Worm (Caenorhabditis elegans): ENCODE data around the gene ivns-1.
A peak's percentile ranks its signal among the peaks of the same experiment; 100 is the strongest.

Gene ivns-1

DNA sequence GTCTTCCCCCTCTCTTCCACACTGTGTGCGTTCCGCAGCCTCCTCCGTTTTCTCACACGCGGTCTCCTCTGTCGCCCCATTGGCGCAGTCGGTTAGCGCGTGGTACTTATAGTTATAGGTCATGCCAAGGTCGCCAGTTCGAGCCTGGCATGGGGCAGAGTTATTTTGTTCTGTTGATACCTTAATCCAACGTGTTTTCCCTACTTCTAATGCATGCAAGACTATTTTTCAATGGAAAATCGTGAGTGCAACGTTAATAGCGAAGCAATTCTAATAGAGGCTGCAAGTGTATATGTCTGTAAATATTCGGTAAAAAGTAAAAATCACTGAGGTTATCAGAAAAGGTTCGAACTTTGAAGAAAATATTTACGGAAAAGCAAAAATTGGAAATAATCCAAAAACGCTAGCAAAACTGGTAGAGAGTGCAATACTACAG is 27.0 kb upstream of the ivns-1 start (continued):
- TF ChIP-seq ttx-3 (tag; optimal IDR thresholded peaks at IDR 0.05) (peak; percentile 78), dmd-4 (tag; optimal IDR thresholded peaks at IDR 0.05; ENCODE audit: borderline replicate concordance) (peak; percentile 64), fkh-10 (GFP tag; optimal IDR thresholded peaks at IDR 0.05) (no peak), rnt-1 (tag; optimal IDR thresholded peaks at IDR 0.05) (peak; percentile 84), fax-1 (tag; optimal IDR thresholded peaks at IDR 0.05) (peak; percentile 73), ceh-22 (tag; optimal IDR thresholded peaks at IDR 0.05) (no peak), elt-4 (tag; optimal IDR thresholded peaks at IDR 0.05) (no peak), ama-1 (optimal IDR thresholded peaks at IDR 0.05) (no peak), ceh-18 (tag; optimal IDR thresholded peaks at IDR 0.05) (peak; percentile 66), pax-1 (tag; optimal IDR thresholded peaks at IDR 0.05) (no peak), sox-4 (tag; optimal IDR thresholded peaks at IDR 0.05) (peak; percentile 75), Y22D7AL.16 (tag; optimal IDR thresholded peaks at IDR 0.05) (peak; percentile 60), unc-42 (tag; optimal IDR thresholded peaks at IDR 0.05) (peak; percentile 34), lin-11 (tag; optimal IDR thresholded peaks at IDR 0.05) (peak; percentile 77), pag-3 (tag; optimal IDR thresholded peaks at IDR 0.05; ENCODE audit: borderline replicate concordance) (no peak), syd-9 (tag; optimal IDR thresholded peaks at IDR 0.05) (peak; percentile 72), ceh-2 (tag; optimal IDR thresholded peaks at IDR 0.05) (peak; percentile 70), pqm-1 (tag; optimal IDR thresholded peaks at IDR 0.05) (no peak), che-1 (tag; optimal IDR thresholded peaks at IDR 0.05) (peak; percentile 82), T23F11.4 (GFP tag; optimal IDR thresholded peaks at IDR 0.05) (peak; percentile 82), ceh-30 (tag; optimal IDR thresholded peaks at IDR 0.05) (no peak), odd-2 (tag; optimal IDR thresholded peaks at IDR 0.05) (peak; percentile 32), ceh-31 (tag; optimal IDR thresholded peaks at IDR 0.05) (peak; percentile 74), ceh-34 (tag; optimal IDR thresholded peaks at IDR 0.05) (peak; percentile 81), C08G9.2 (tag; optimal IDR thresholded peaks at IDR 0.05) (peak; percentile 69), pros-1 (tag; optimal IDR thresholded peaks at IDR 0.05) (no peak), gmeb-2 (tag; optimal IDR thresholded peaks at IDR 0.05) (peak; percentile 83), unc-86 (tag; optimal IDR thresholded peaks at IDR 0.05) (peak; percentile 81), ceh-19 (GFP tag; optimal IDR thresholded peaks at IDR 0.05) (peak; percentile 78), nhr-11 (tag; optimal IDR thresholded peaks at IDR 0.05) (no peak), ets-4 (tag; optimal IDR thresholded peaks at IDR 0.05) (peak; percentile 11)

ce11 chrX:12659814-12660213 is 25.7 kb upstream of the ivns-1 start, which contains the start of gene C02B4.3:
Gene C02B4.3, minus strand, starts transcription at chrX:12659847.
- TF ChIP-seq pros-1 (tag; optimal IDR thresholded peaks at IDR 0.05) (no peak), sdc-2 (tag; optimal IDR thresholded peaks at IDR 0.05) (no peak), K02D7.2 (tag; optimal IDR thresholded peaks at IDR 0.05) (no peak), npax-4 (tag; optimal IDR thresholded peaks at IDR 0.05) (no peak), dve-1 (tag; optimal IDR thresholded peaks at IDR 0.05) (no peak), ceh-31 (tag; optimal IDR thresholded peaks at IDR 0.05) (no peak), hlh-8 (tag; optimal IDR thresholded peaks at IDR 0.05) (no peak), pqm-1 (tag; optimal IDR thresholded peaks at IDR 0.05) (no peak), ahr-1 (tag; optimal IDR thresholded peaks at IDR 0.05) (no peak), hlh-15 (tag; optimal IDR thresholded peaks at IDR 0.05) (no peak), ceh-9 (tag; optimal IDR thresholded peaks at IDR 0.05) (no peak), nhr-232 (tag; optimal IDR thresholded peaks at IDR 0.05) (no peak), nhr-11 (tag; optimal IDR thresholded peaks at IDR 0.05) (no peak), odd-2 (tag; optimal IDR thresholded peaks at IDR 0.05) (no peak)

DNA sequence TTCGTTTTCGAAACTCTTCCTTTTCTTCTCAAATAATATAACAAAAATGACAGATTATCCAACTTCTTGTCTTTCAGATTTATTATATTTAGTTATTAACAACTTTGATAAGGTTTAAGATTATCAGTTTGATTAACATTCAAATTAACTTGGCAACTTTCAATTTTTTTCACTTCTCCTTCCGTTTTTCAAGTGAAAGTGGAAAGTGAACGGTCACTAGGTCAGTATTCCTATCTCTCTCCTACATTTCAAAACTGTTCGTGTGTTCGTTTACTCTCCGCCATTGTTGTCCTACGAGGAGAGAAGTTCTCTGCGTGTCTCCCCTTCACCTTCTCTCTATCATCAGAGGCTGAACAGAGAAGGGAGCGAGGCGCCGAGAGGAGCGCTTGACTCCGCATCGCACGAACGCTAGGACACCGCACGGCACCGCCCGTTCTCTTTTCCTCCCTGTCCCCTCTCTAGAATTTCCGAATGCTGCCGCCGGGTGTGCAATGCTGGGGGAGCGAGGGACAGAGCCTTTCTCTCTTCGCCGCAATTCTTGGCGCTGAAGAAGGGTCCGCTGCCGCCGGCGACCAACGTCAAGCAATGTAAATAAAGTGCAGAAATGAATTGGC is 22.4 kb upstream of the ivns-1 start:
- TF ChIP-seq mec-3 (tag; optimal IDR thresholded peaks at IDR 0.05; ENCODE audit: borderline replicate concordance) (peak; percentile 14), ref-2 (tag; optimal IDR thresholded peaks at IDR 0.05) (peak; percentile 0), C08G9.2 (tag; optimal IDR thresholded peaks at IDR 0.05) (no peak)
